Fruit fly (Drosophila melanogaster): ENCODE results near the gene CCT2.

CCT2 gene

DNA sequence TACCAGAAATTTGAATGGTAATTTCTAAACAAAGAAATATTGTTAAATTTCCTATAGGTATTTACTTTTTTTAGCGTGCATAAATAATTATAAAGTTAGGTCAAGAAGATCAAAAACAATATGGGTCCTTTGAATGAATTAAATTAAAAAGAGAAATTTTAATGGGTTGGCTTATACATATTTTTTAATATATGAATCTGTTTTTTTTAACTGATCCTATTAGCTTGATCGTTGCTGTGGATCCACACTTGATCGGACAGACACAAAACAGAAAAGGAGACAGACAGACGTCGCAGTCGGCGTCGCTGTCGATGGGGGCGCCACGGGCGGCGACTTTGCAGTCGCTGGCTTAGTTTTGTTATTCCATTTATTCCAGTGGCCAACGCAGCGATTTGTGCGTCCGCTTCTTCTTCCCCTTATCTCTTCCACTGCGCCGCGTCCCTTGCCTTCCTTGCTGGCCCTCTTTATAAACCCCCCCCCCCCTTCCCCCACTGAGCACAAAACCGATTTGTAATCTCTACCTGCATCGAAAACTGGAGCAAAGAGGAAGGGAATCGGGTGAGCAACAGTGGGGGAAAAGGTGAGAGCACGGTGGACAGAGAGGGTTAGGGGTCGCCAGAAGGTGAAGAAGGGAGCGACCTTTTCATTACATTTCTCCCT lies 41.5 kb upstream of the CCT2 start (continued):
- no peak for TF ChIP-seq vnd (GFP tag; IDR thresholded peaks at IDR 0.05; ENCODE audit: partially characterized antibody)
- no peak for TF ChIP-seq B-H1 (GFP tag; IDR thresholded peaks at IDR 0.05)
- TF ChIP-seq CG14441 (GFP tag; IDR thresholded peaks at IDR 0.05) = no peak
- TF ChIP-seq HLH3B (GFP tag; IDR thresholded peaks at IDR 0.05) = peak; percentile 55
- no peak for TF ChIP-seq CG9876 (GFP tag; optimal IDR thresholded peaks at IDR 0.05)
- no peak for TF ChIP-seq CG14860 (GFP tag; IDR thresholded peaks at IDR 0.05; ENCODE audit: partially characterized antibody)
- TF ChIP-seq p53 (GFP tag; optimal IDR thresholded peaks at IDR 0.05) = no peak
- TF ChIP-seq dpn (GFP tag; optimal IDR thresholded peaks at IDR 0.05) = peak in 1 of 2 experiments; percentile 50
- TF ChIP-seq CG3065 (GFP tag; optimal IDR thresholded peaks at IDR 0.05) = peak; percentile 17
- no peak for TF ChIP-seq HLH4C (GFP tag; IDR thresholded peaks at IDR 0.05; ENCODE audit: partially characterized antibody)
- peak; percentile 50; the same call in 1 of the 2 replicates for TF ChIP-seq E2f1 (GFP tag; IDR thresholded peaks at IDR 0.05)
- peak; percentile 29; the same call in 1 of the 2 replicates for TF ChIP-seq ranshi (GFP tag; IDR thresholded peaks at IDR 0.05)
- peak; percentile 82 for TF ChIP-seq CoRest (tag; optimal IDR thresholded peaks at IDR 0.05)
- TF ChIP-seq CG12071 (GFP tag; optimal IDR thresholded peaks at IDR 0.05) = no peak
- TF ChIP-seq Chrac-16 (GFP tag; optimal IDR thresholded peaks at IDR 0.05) = peak; percentile 44
- TF ChIP-seq run (tag; optimal IDR thresholded peaks at IDR 0.05) = peak; percentile 49
- no peak for TF ChIP-seq pzg (GFP tag; optimal IDR thresholded peaks at IDR 0.05)
- no peak for TF ChIP-seq Optix (GFP tag; IDR thresholded peaks at IDR 0.05)
- TF ChIP-seq fd102C (GFP tag; optimal IDR thresholded peaks at IDR 0.05) = no peak
- TF ChIP-seq Sin3A (optimal IDR thresholded peaks at IDR 0.05) = no peak
- TF ChIP-seq org-1 (GFP tag; optimal IDR thresholded peaks at IDR 0.05) = peak; percentile 34
- peak; percentile 19 for TF ChIP-seq CG17568 (GFP tag; optimal IDR thresholded peaks at IDR 0.05)
- TF ChIP-seq CG2712 (tag; optimal IDR thresholded peaks at IDR 0.05) = peak; percentile 92
- TF ChIP-seq CG17385 (GFP tag; optimal IDR thresholded peaks at IDR 0.05) = peak; percentile 80
- TF ChIP-seq CG17328 (GFP tag; IDR thresholded peaks at IDR 0.05) = peak; percentile 60; the same call in 1 of the 2 replicates
- peak; percentile 87 for TF ChIP-seq grn (GFP tag; optimal IDR thresholded peaks at IDR 0.05)
- TF ChIP-seq CG10979 (tag; optimal IDR thresholded peaks at IDR 0.05) = peak; percentile 88
- peak; percentile 50; the same call in 1 of the 2 replicates for TF ChIP-seq CG5953 (GFP tag; IDR thresholded peaks at IDR 0.05)
- TF ChIP-seq CG12155 (GFP tag; optimal IDR thresholded peaks at IDR 0.05) = no peak
- TF ChIP-seq CG17612 (GFP tag; IDR thresholded peaks at IDR 0.05) = no peak
- TF ChIP-seq tna (GFP tag; IDR thresholded peaks at IDR 0.05; ENCODE audit: partially characterized antibody) = no peak
- TF ChIP-seq CG8924 (tag; optimal IDR thresholded peaks at IDR 0.05) = peak; percentile 85
- TF ChIP-seq CG17361 (GFP tag; IDR thresholded peaks at IDR 0.05) = peak; percentile 85
- TF ChIP-seq C15 (GFP tag; IDR thresholded peaks at IDR 0.05) = no peak
- TF ChIP-seq fd64A (GFP tag; optimal IDR thresholded peaks at IDR 0.05) = no peak
- 0 out of 2 replicates have a peak, but pooled peaks have one; percentile 5 for TF ChIP-seq H2.0 (GFP tag; IDR thresholded peaks at IDR 0.05)
- TF ChIP-seq CG15479 (GFP tag; optimal IDR thresholded peaks at IDR 0.05) = no peak
- no peak for TF ChIP-seq CG8765 (GFP tag; IDR thresholded peaks at IDR 0.05)
- no peak for TF ChIP-seq Ada2b (GFP tag; IDR thresholded peaks at IDR 0.05)
- peak; percentile 63 for TF ChIP-seq az2 (GFP tag; optimal IDR thresholded peaks at IDR 0.05)
- peak; percentile 29 for TF ChIP-seq Meics (GFP tag; optimal IDR thresholded peaks at IDR 0.05)
- no peak for TF ChIP-seq zen2 (GFP tag; IDR thresholded peaks at IDR 0.05; ENCODE audit: partially characterized antibody)
- no peak for TF ChIP-seq CG17186 (GFP tag; optimal IDR thresholded peaks at IDR 0.05)
- no peak for TF ChIP-seq lbe (GFP tag; optimal IDR thresholded peaks at IDR 0.05)
- TF ChIP-seq NC2β (GFP tag; optimal IDR thresholded peaks at IDR 0.05) = peak; percentile 6
- no peak for TF ChIP-seq Rx (GFP tag; IDR thresholded peaks at IDR 0.05)
- no peak for TF ChIP-seq CG8089 (GFP tag; optimal IDR thresholded peaks at IDR 0.05)
- peak; percentile 12 for TF ChIP-seq CG2116 (GFP tag; optimal IDR thresholded peaks at IDR 0.05)
- no peak for TF ChIP-seq ase (GFP tag; IDR thresholded peaks at IDR 0.05)
- TF ChIP-seq CG11695 (GFP tag; IDR thresholded peaks at IDR 0.05) = 0 out of 3 replicates have a peak, but pooled peaks have one; percentile 65
